Fruit fly (Drosophila melanogaster): Measurements from ENCODE around the gene CG6184.

Gene CG6184

DNA sequence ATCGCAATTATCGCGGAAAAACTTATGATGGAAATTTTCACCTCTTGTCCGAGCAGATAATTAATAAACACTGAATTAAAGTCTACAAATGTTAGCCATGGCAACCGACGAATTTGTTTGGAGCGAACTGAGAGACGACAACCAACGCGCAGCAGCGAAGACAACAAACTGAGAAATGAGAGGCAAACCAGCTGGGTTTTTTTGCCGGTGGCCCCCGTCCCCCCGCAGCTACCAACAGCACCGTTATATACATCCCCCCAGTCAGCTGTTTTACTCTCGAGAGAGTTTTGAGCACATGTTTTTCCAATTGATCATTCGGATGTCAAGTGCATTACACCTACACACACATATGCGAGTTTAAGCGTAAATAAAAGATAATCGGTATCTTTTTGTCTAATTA is 16.6 kb downstream of the CG6184 start (continued):
- TF ChIP-seq dimm (GFP tag; IDR thresholded peaks at IDR 0.05) = no peak
- no peak for TF ChIP-seq HHEX (GFP tag; optimal IDR thresholded peaks at IDR 0.05)
- no peak for TF ChIP-seq jumu (GFP tag; optimal IDR thresholded peaks at IDR 0.05)
- TF ChIP-seq BtbVII (GFP tag; optimal IDR thresholded peaks at IDR 0.05) = no peak
- TF ChIP-seq Doc3 (GFP tag; IDR thresholded peaks at IDR 0.05; ENCODE audit: partially characterized antibody) = 0 out of 3 replicates have a peak, but pooled peaks have one; percentile 40
- TF ChIP-seq HLH3B (GFP tag; IDR thresholded peaks at IDR 0.05) = no peak
- no peak for TF ChIP-seq D19A (tag; optimal IDR thresholded peaks at IDR 0.05)
- TF ChIP-seq Camta (GFP tag; optimal IDR thresholded peaks at IDR 0.05) = no peak
- no peak for TF ChIP-seq CG17359 (tag; optimal IDR thresholded peaks at IDR 0.05)
- TF ChIP-seq Ada2b (GFP tag; IDR thresholded peaks at IDR 0.05) = no peak
- no peak for TF ChIP-seq Doc2 (GFP tag; IDR thresholded peaks at IDR 0.05)
- no peak for TF ChIP-seq fru (optimal IDR thresholded peaks at IDR 0.05)
- TF ChIP-seq Jarid2 (GFP tag; optimal IDR thresholded peaks at IDR 0.05) = peak; percentile 62
- no peak for TF ChIP-seq slbo (GFP tag; IDR thresholded peaks at IDR 0.05)
- no peak for TF ChIP-seq Rx (GFP tag; IDR thresholded peaks at IDR 0.05)
- no peak for TF ChIP-seq CG32767 (GFP tag; IDR thresholded peaks at IDR 0.05)
- TF ChIP-seq en (GFP tag; optimal IDR thresholded peaks at IDR 0.05) = no peak
- TF ChIP-seq CG31441 (GFP tag; IDR thresholded peaks at IDR 0.05) = no peak
- no peak for TF ChIP-seq peb (GFP tag; IDR thresholded peaks at IDR 0.05)
- no peak for TF ChIP-seq Ptx1 (GFP tag; IDR thresholded peaks at IDR 0.05)
- TF ChIP-seq CG6689 (GFP tag; IDR thresholded peaks at IDR 0.05) = no peak
- TF ChIP-seq CG14050 (GFP tag; IDR thresholded peaks at IDR 0.05) = no peak
- TF ChIP-seq Dfd (GFP tag; optimal IDR thresholded peaks at IDR 0.05) = no peak
- TF ChIP-seq Pdp1 (GFP tag; optimal IDR thresholded peaks at IDR 0.05) = no peak
- TF ChIP-seq bigmax (GFP tag; optimal IDR thresholded peaks at IDR 0.05) = no peak
- no peak for TF ChIP-seq Hmx (GFP tag; optimal IDR thresholded peaks at IDR 0.05)
- TF ChIP-seq lola (GFP tag; optimal IDR thresholded peaks at IDR 0.05) = no peak
- TF ChIP-seq Hsf (GFP tag; optimal IDR thresholded peaks at IDR 0.05) = no peak
- no peak for TF ChIP-seq CG12391 (tag; optimal IDR thresholded peaks at IDR 0.05)
- no peak for TF ChIP-seq CG8388 (GFP tag; optimal IDR thresholded peaks at IDR 0.05)
- no peak for TF ChIP-seq D19B (GFP tag; optimal IDR thresholded peaks at IDR 0.05)
- TF ChIP-seq emc (GFP tag; optimal IDR thresholded peaks at IDR 0.05) = no peak
- TF ChIP-seq Asciz (GFP tag; optimal IDR thresholded peaks at IDR 0.05) = no peak
- TF ChIP-seq H2.0 (GFP tag; IDR thresholded peaks at IDR 0.05) = no peak
- no peak for TF ChIP-seq CG9876 (GFP tag; optimal IDR thresholded peaks at IDR 0.05)
- TF ChIP-seq NC2α (GFP tag; optimal IDR thresholded peaks at IDR 0.05) = no peak
- no peak; the same call in 1 of the 2 replicates for TF ChIP-seq amos (GFP tag; IDR thresholded peaks at IDR 0.05; ENCODE audit: partially characterized antibody)
- TF ChIP-seq CG10267 (tag; optimal IDR thresholded peaks at IDR 0.05) = no peak
- TF ChIP-seq chif (GFP tag; optimal IDR thresholded peaks at IDR 0.05) = no peak
- TF ChIP-seq CG16815 (GFP tag; optimal IDR thresholded peaks at IDR 0.05) = no peak
- no peak for TF ChIP-seq Ravus (GFP tag; IDR thresholded peaks at IDR 0.05)
- no peak for TF ChIP-seq stc (GFP tag; IDR thresholded peaks at IDR 0.05)
- no peak for TF ChIP-seq Xrp1 (GFP tag; IDR thresholded peaks at IDR 0.05)
- no peak for TF ChIP-seq CG17802 (tag; optimal IDR thresholded peaks at IDR 0.05)
- no peak for TF ChIP-seq CG11456 (GFP tag; IDR thresholded peaks at IDR 0.05)
- TF ChIP-seq CG17186 (GFP tag; optimal IDR thresholded peaks at IDR 0.05) = no peak
- peak; percentile 11 for TF ChIP-seq CG13894 (tag; optimal IDR thresholded peaks at IDR 0.05)
- TF ChIP-seq Blimp-1 (GFP tag; optimal IDR thresholded peaks at IDR 0.05) = no peak
- no peak for TF ChIP-seq CG3065 (GFP tag; optimal IDR thresholded peaks at IDR 0.05)
